Fruit fly (Drosophila melanogaster) whole organism, pupa: ENCODE measurements around the gene CG9265.

Experiments
- CG10348 ChIP-seq: fragments of 200-800 bp; sonication (Bioruptor generic); IDR thresholded peaks from 2 replicates; pipeline ENCODE4 v1.3.6; 2022; ENCODE audit warnings: missing biosample characterization, missing genetic modification characterization
- CG12605 ChIP-seq: fragments of 200-800 bp; sonication (Bioruptor generic); IDR thresholded peaks from 2 replicates; pipeline ENCODE4 v1.3.6; 2022; ENCODE audit warnings: missing biosample characterization, missing genetic modification characterization
- CG13204 ChIP-seq: fragments of 200-800 bp; sonication (Bioruptor generic); optimal IDR thresholded peaks from 2 replicates; lab custom pipeline; 2018; ENCODE audit warnings: missing biosample characterization, mild to moderate bottlenecking, missing genetic modification characterization, moderate library complexity
- CG14655 ChIP-seq: fragments of 200-800 bp; sonication (Bioruptor generic); optimal IDR thresholded peaks from 3 replicates; lab custom pipeline; 2017; ENCODE audit warnings: mild to moderate bottlenecking, missing biosample characterization, missing genetic modification reagents, missing genetic modification characterization
- CG15710 ChIP-seq: fragments of 200-800 bp; sonication (Bioruptor generic); optimal IDR thresholded peaks from 2 replicates; lab custom pipeline; 2018; ENCODE audit warnings: missing biosample characterization, mild to moderate bottlenecking, missing genetic modification characterization, moderate library complexity
- CG17806 ChIP-seq: fragments of 200-800 bp; sonication (Bioruptor generic); optimal IDR thresholded peaks from 2 replicates; lab custom pipeline; 2018; ENCODE audit warnings: missing biosample characterization, mild to moderate bottlenecking, missing genetic modification characterization, moderate library complexity
- CG32121 ChIP-seq: fragments of 200-800 bp; sonication (Bioruptor generic); IDR thresholded peaks from 2 replicates; pipeline ENCODE4 v1.3.6; 2022; ENCODE audit warnings: missing biosample characterization, missing genetic modification characterization
- CG34367 ChIP-seq: fragments of 200-800 bp; sonication (Bioruptor generic); optimal IDR thresholded peaks from 2 replicates; lab custom pipeline; 2018; ENCODE audit warnings: missing biosample characterization, mild to moderate bottlenecking, missing genetic modification characterization
- CG4496 ChIP-seq: fragments of 200-800 bp; sonication (Bioruptor generic); IDR thresholded peaks from 3 replicates; pipeline ENCODE4 v1.3.6; 2022; ENCODE audit warnings: missing biosample characterization, missing genetic modification characterization
- CG8159 ChIP-seq: fragments of 200-800 bp; sonication (Bioruptor generic); optimal IDR thresholded peaks from 3 replicates; lab custom pipeline; 2018; ENCODE audit warnings: missing biosample characterization, mild to moderate bottlenecking, missing genetic modification characterization, moderate library complexity
- CG8301 ChIP-seq: fragments of 200-800 bp; sonication (Bioruptor generic); optimal IDR thresholded peaks from 2 replicates; lab custom pipeline; 2018; ENCODE audit warnings: missing biosample characterization, mild to moderate bottlenecking, missing genetic modification characterization
- CG9948 ChIP-seq: fragments of 200-800 bp; sonication (Bioruptor generic); optimal IDR thresholded peaks from 2 replicates; lab custom pipeline; 2018; ENCODE audit warnings: missing biosample characterization, mild to moderate bottlenecking, missing genetic modification characterization, moderate library complexity
- D1 ChIP-seq: fragments of 200-800 bp; sonication (Bioruptor generic); optimal IDR thresholded peaks from 2 replicates; lab custom pipeline; 2018; ENCODE audit warnings: missing biosample characterization, mild to moderate bottlenecking, missing genetic modification characterization, moderate library complexity
- EcR ChIP-seq: fragments of 200-800 bp; sonication (Bioruptor generic); optimal IDR thresholded peaks from 3 replicates; lab custom pipeline; 2019; ENCODE audit warnings: missing biosample characterization, missing genetic modification characterization, mild to moderate bottlenecking, moderate library complexity, missing genetic modification reagents
- Ets98B ChIP-seq: fragments of 200-800 bp; sonication (Bioruptor generic); IDR thresholded peaks from 2 replicates; pipeline ENCODE4 v1.3.6; 2022; ENCODE audit warnings: missing biosample characterization, missing genetic modification characterization
- Pif1A ChIP-seq: fragments of 200-800 bp; sonication (Bioruptor generic); optimal IDR thresholded peaks from 3 replicates; lab custom pipeline; 2016; ENCODE audit warnings: missing biosample characterization, missing genetic modification characterization
- Pif1B ChIP-seq: fragments of 200-800 bp; sonication (Bioruptor generic); optimal IDR thresholded peaks from 3 replicates; lab custom pipeline; 2016; ENCODE audit warnings: missing biosample characterization, missing genetic modification characterization
- Snoo ChIP-seq: fragments of 200-800 bp; sonication (Bioruptor generic); optimal IDR thresholded peaks from 3 replicates; lab custom pipeline; 2017; ENCODE audit warnings: missing biosample characterization, mild to moderate bottlenecking, missing genetic modification characterization, inconsistent platforms
- fd96Ca ChIP-seq: fragments of 200-800 bp; sonication (Bioruptor generic); IDR thresholded peaks from 3 replicates; pipeline ENCODE4 v1.3.6; 2022; ENCODE audit warnings: missing biosample characterization, missing genetic modification characterization
- gl ChIP-seq: fragments of 200-800 bp; sonication (Bioruptor generic); optimal IDR thresholded peaks from 2 replicates; lab custom pipeline; 2018; ENCODE audit warnings: missing biosample characterization, mild to moderate bottlenecking, missing genetic modification characterization
- rn ChIP-seq: fragments of 200-800 bp; sonication (Bioruptor generic); IDR thresholded peaks from 2 replicates; pipeline ENCODE4 v1.3.6; 2022; ENCODE audit warnings: missing biosample characterization, missing genetic modification characterization

The CG9265 gene

DNA sequence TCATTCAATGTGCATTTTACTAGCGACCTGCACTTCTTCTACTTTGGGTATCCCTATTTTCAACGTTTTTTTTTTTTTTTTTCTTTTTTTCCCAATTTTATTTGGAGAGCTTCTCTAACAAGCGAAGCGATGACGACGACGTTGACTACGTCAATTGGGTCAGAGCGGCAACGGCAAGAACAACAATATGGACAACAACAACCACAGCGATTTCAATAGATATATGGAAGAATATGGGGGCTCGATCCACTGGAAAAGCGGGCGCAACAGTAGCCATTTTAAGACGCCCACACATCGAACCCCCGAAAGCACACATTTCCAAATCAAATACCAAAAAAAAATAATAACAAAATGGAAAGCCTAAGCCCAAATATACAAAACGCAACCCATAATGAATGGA, 42.1 kb downstream of the CG9265 start:
- no peak for TF ChIP-seq CG13204
- TF ChIP-seq CG4496 (GFP tag; lab: Robert Waterston, UW) = no peak
- no peak for TF ChIP-seq rn (GFP tag; lab: Robert Waterston, UW)
- no peak for TF ChIP-seq CG10348 (GFP tag; lab: Robert Waterston, UW)
- TF ChIP-seq gl (tag; lab: Kevin White, UChicago) = no peak
- TF ChIP-seq, all 21 proteins: peak for 0

DNA sequence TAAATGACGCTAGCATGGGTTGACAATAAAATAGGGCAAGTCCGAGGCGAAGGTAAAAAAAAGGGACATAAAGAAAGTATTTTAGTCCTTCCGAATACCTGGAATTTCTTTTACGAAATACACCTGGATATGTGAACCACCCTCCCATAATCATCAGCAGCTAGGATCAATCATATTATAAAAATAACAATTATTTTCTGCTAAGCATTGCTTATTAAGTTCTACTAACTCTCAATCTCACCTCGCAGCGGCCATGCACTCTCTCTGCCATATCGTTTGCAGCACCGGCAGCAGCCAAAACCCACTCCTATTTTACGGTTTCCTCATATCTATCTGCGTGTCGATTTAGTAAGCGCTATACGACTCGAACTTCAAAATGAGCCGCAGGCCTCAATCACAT, 44.7 kb downstream of the CG9265 start:
- no peak for TF ChIP-seq Snoo (tag; lab: Kevin White, UChicago)
- TF ChIP-seq CG9948 (tag; lab: Kevin White, UChicago) = no peak
- no peak for TF ChIP-seq Ets98B
- TF ChIP-seq D1 (tag; lab: Kevin White, UChicago) = no peak
- no peak for TF ChIP-seq CG4496 (GFP tag; lab: Robert Waterston, UW)
- no peak for TF ChIP-seq CG12605 (GFP tag; lab: Robert Waterston, UW)
- TF ChIP-seq Pif1A (GFP tag; lab: Kevin White, UChicago) = no peak
- TF ChIP-seq rn (GFP tag; lab: Robert Waterston, UW) = no peak
- TF ChIP-seq CG32121 = no peak
- peak; percentile 34 for TF ChIP-seq CG14655
- TF ChIP-seq CG10348 (GFP tag; lab: Robert Waterston, UW) = no peak
- peak; percentile 3 for TF ChIP-seq CG8301
- TF ChIP-seq EcR (GFP tag; lab: Kevin White, UChicago) = no peak
- TF ChIP-seq CG34367 (tag; lab: Kevin White, UChicago) = no peak

dm6 chr2L:21024006-21024687, 47.2 kb downstream of the CG9265 start:
- no peak for TF ChIP-seq CG8159 (tag; lab: Kevin White, UChicago)
- no peak for TF ChIP-seq Pif1A (GFP tag; lab: Kevin White, UChicago)
- no peak for TF ChIP-seq CG15710 (tag; lab: Kevin White, UChicago)
- no peak for TF ChIP-seq CG32121
- no peak for TF ChIP-seq fd96Ca (GFP tag; lab: Robert Waterston, UW)
- TF ChIP-seq CG9948 (tag; lab: Kevin White, UChicago) = no peak
- no peak for TF ChIP-seq CG34367 (tag; lab: Kevin White, UChicago)
- TF ChIP-seq D1 (tag; lab: Kevin White, UChicago) = no peak
- no peak for TF ChIP-seq EcR (GFP tag; lab: Kevin White, UChicago)
- no peak for TF ChIP-seq Pif1B (GFP tag; lab: Kevin White, UChicago)
- TF ChIP-seq Snoo (tag; lab: Kevin White, UChicago) = no peak
- TF ChIP-seq CG13204 = no peak
- TF ChIP-seq rn (GFP tag; lab: Robert Waterston, UW) = no peak
- TF ChIP-seq, all 21 proteins: peak for 0

DNA sequence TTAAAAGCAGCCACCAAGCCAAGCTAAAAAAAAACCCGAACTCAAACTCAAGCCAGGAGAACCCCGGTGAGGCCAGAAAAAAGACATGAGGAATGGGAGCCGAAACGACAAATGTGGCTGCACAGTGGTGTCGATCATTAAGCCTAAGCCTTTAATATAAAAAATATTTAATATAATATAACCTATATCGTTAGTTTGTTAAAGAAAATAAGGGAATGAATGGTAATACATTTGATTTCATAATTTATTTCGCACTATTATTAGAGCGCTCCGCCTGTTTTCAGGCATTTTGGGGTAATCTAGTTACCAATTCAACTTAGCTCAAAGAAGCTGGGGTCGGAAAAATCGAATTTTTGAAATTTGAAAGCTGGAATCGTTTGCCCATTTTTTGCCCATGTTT, 51.3 kb downstream of the CG9265 start:
- TF ChIP-seq CG34367 (tag; lab: Kevin White, UChicago) (peak; percentile 37), CG13204 (no peak), CG8301 (peak; percentile 17), CG17806 (tag; lab: Kevin White, UChicago) (peak; percentile 47), Snoo (tag; lab: Kevin White, UChicago) (peak; percentile 63), CG9948 (tag; lab: Kevin White, UChicago) (peak; percentile 57), CG14655 (peak; percentile 46), fd96Ca (GFP tag; lab: Robert Waterston, UW) (no peak), CG15710 (tag; lab: Kevin White, UChicago) (peak; percentile 59), CG8159 (tag; lab: Kevin White, UChicago) (peak; percentile 71)

DNA sequence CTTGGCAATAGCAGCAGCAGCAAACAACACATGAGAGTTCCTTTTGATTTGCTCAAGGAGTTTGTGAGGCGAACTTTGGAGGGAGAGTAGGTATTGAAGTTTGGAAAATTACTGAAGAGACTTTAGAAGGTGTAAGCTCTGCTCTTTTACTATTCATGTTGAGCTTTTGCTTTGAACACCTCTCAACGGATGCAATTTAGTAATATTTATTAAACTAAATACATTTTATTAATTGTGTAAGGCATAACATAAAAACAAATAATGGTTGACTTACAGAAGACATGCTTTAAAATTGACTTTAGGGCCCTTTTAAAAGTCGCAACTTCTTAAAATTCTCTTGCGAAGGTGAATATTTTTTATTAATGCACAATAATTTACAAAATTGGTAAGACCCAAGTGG, 52.7 kb downstream of the CG9265 start:
- TF ChIP-seq Pif1B (GFP tag; lab: Kevin White, UChicago) (no peak), D1 (tag; lab: Kevin White, UChicago) (no peak), CG9948 (tag; lab: Kevin White, UChicago) (no peak), rn (GFP tag; lab: Robert Waterston, UW) (no peak), EcR (GFP tag; lab: Kevin White, UChicago) (no peak), CG15710 (tag; lab: Kevin White, UChicago) (no peak)

- TF ChIP-seq CG9948 (tag; lab: Kevin White, UChicago) (peak; percentile 20), CG10348 (GFP tag; lab: Robert Waterston, UW) (no peak), CG13204 (no peak), CG14655 (peak; percentile 36), CG32121 (no peak), CG8301 (peak; percentile 6), CG8159 (tag; lab: Kevin White, UChicago) (peak; percentile 21), Pif1B (GFP tag; lab: Kevin White, UChicago) (no peak), Snoo (tag; lab: Kevin White, UChicago) (no peak), CG4496 (GFP tag; lab: Robert Waterston, UW) (no peak), CG17806 (tag; lab: Kevin White, UChicago) (peak; percentile 8)
Observed at dm6 chr2L:21016168-21016567, 55.1 kb downstream of the CG9265 start.
